Worm (Caenorhabditis elegans): ENCODE results near the gene srsx-14.
A peak's percentile ranks its signal among the peaks of the same experiment; 100 is the strongest.

srsx-14 gene

ce11 chrIV:5627056-5627455 lies at the start of gene srsx-14:
TSS of gene srsx-14 (minus strand) at chrIV:5627156.
- TF ChIP-seq ham-2 (GFP tag; optimal IDR thresholded peaks at IDR 0.05) (no peak), M03D4.4 (tag; optimal IDR thresholded peaks at IDR 0.05) (no peak), bed-3 (GFP tag; optimal IDR thresholded peaks at IDR 0.05) (no peak), nhr-2 (tag; optimal IDR thresholded peaks at IDR 0.05) (no peak), mab-5 (tag; optimal IDR thresholded peaks at IDR 0.05) (no peak), nhr-237 (tag; optimal IDR thresholded peaks at IDR 0.05) (no peak)

- no peak for TF ChIP-seq nhr-28 (tag; optimal IDR thresholded peaks at IDR 0.05)
- TF ChIP-seq cnd-1 (tag; optimal IDR thresholded peaks at IDR 0.05) = no peak
- no peak for TF ChIP-seq nhr-12 (tag; optimal IDR thresholded peaks at IDR 0.05)
Measured at ce11 chrIV:5674435-5674834, 47.5 kb upstream of the srsx-14 start, which contains the start of gene srd-5. TSS of gene srd-5 (minus strand) at chrIV:5674535.

- no peak for TF ChIP-seq drap-1 (GFP tag; optimal IDR thresholded peaks at IDR 0.05)
- no peak for TF ChIP-seq unc-62 (GFP tag; optimal IDR thresholded peaks at IDR 0.05)
- TF ChIP-seq M03D4.4 (tag; optimal IDR thresholded peaks at IDR 0.05) = no peak
Measured at ce11 chrIV:5671325-5671724, 44.4 kb upstream of the srsx-14 start.

- TF ChIP-seq M03D4.4 (tag; optimal IDR thresholded peaks at IDR 0.05) (no peak), zip-8 (tag; optimal IDR thresholded peaks at IDR 0.05) (no peak), ces-1 (GFP tag; optimal IDR thresholded peaks at IDR 0.05) (no peak), ham-2 (GFP tag; optimal IDR thresholded peaks at IDR 0.05) (no peak)
Measured at ce11 chrIV:5669459-5669858, 42.5 kb upstream of the srsx-14 start, which contains the start of gene T19E7.6. TSS of gene T19E7.6 (minus strand) at chrIV:5669503.

ce11 chrIV:5667191-5667590 lies 40.2 kb upstream of the srsx-14 start:
- TF ChIP-seq ceh-83 (GFP tag; optimal IDR thresholded peaks at IDR 0.05) (no peak), pha-4 (tag; optimal IDR thresholded peaks at IDR 0.05) (peak; percentile 14)

- no peak for TF ChIP-seq pha-4 (tag; optimal IDR thresholded peaks at IDR 0.05)
- no peak for TF ChIP-seq nhr-28 (tag; optimal IDR thresholded peaks at IDR 0.05)
- no peak for TF ChIP-seq M03D4.4 (tag; optimal IDR thresholded peaks at IDR 0.05)
- TF ChIP-seq lin-32 (GFP tag; optimal IDR thresholded peaks at IDR 0.05) = no peak
- TF ChIP-seq flh-1 (GFP tag; optimal IDR thresholded peaks at IDR 0.05) = no peak
- TF ChIP-seq drap-1 (GFP tag; optimal IDR thresholded peaks at IDR 0.05) = no peak
- no peak for TF ChIP-seq snpc-4 (tag; optimal IDR thresholded peaks at IDR 0.05)
- no peak for TF ChIP-seq ceh-39 (tag; optimal IDR thresholded peaks at IDR 0.05)
Measured at ce11 chrIV:5666115-5667028, 39.4 kb upstream of the srsx-14 start.

ce11 chrIV:5665353-5665918 lies 38.5 kb upstream of the srsx-14 start:
- TF ChIP-seq nhr-76 (tag; optimal IDR thresholded peaks at IDR 0.05) (no peak), ceh-83 (GFP tag; optimal IDR thresholded peaks at IDR 0.05) (no peak), ceh-43 (GFP tag; optimal IDR thresholded peaks at IDR 0.05) (no peak), M03D4.4 (tag; optimal IDR thresholded peaks at IDR 0.05) (no peak), pha-4 (tag; optimal IDR thresholded peaks at IDR 0.05) (no peak), drap-1 (GFP tag; optimal IDR thresholded peaks at IDR 0.05) (no peak), tbx-8 (GFP tag; optimal IDR thresholded peaks at IDR 0.05) (no peak), lsy-2 (tag; optimal IDR thresholded peaks at IDR 0.05) (peak; percentile 11), sem-2 (GFP tag; optimal IDR thresholded peaks at IDR 0.05) (no peak), zip-8 (tag; optimal IDR thresholded peaks at IDR 0.05) (no peak), lin-13 (tag; optimal IDR thresholded peaks at IDR 0.05) (no peak), hlh-1 (tag; optimal IDR thresholded peaks at IDR 0.05) (peak; percentile 49), snpc-4 (tag; optimal IDR thresholded peaks at IDR 0.05) (no peak), ces-1 (GFP tag; optimal IDR thresholded peaks at IDR 0.05) (peak; percentile 30), mep-1 (tag; optimal IDR thresholded peaks at IDR 0.05) (peak; percentile 3), cnd-1 (tag; optimal IDR thresholded peaks at IDR 0.05) (peak; percentile 61), ztf-11 (tag; optimal IDR thresholded peaks at IDR 0.05) (no peak), unc-120 (tag; optimal IDR thresholded peaks at IDR 0.05; ENCODE audit: poor library complexity, severe bottlenecking) (peak; percentile 28), nhr-28 (tag; optimal IDR thresholded peaks at IDR 0.05) (no peak), flh-1 (GFP tag; optimal IDR thresholded peaks at IDR 0.05) (no peak), ham-2 (GFP tag; optimal IDR thresholded peaks at IDR 0.05) (no peak), mab-5 (tag; optimal IDR thresholded peaks at IDR 0.05) (no peak), nhr-12 (tag; optimal IDR thresholded peaks at IDR 0.05) (no peak), nhr-237 (tag; optimal IDR thresholded peaks at IDR 0.05) (peak; percentile 4), lin-32 (GFP tag; optimal IDR thresholded peaks at IDR 0.05) (no peak), unc-62 (GFP tag; optimal IDR thresholded peaks at IDR 0.05) (peak; percentile 51), blmp-1 (tag; optimal IDR thresholded peaks at IDR 0.05) (no peak), sptf-1 (tag; optimal IDR thresholded peaks at IDR 0.05) (no peak)
